Fruit fly (Drosophila melanogaster): ENCODE measurements around the gene DIP-gamma.

dm6 chr3R:28888561-28889426 is 81.4 kb downstream of the DIP-gamma start:
- TF ChIP-seq Myc (optimal IDR thresholded peaks at IDR 0.05) (no peak), insv (optimal IDR thresholded peaks at IDR 0.05) (no peak), h (optimal IDR thresholded peaks at IDR 0.05) (no peak), psq (optimal IDR thresholded peaks at IDR 0.05) (no peak)

Data from Kc167 (cell line).